Worm (Caenorhabditis elegans) whole organism, L4 larva: ENCODE data around the gene clec-186.

Experiments
- D1046.2 ChIP-seq: fragments of 200-800 bp; sonication (Bioruptor generic); IDR thresholded peaks from 2 replicates; pipeline ENCODE4 v1.3.6; 2022; ENCODE audit warnings: missing genetic modification characterization, missing compliant biosample characterization
- F10B5.3 ChIP-seq: sonication (generic microtip); optimal IDR thresholded peaks from 2 replicates; lab custom pipeline; 2016; ENCODE audit warnings: mild to moderate bottlenecking, missing genetic modification characterization, missing compliant biosample characterization
- R02D3.7 ChIP-seq: fragments of 150-350 bp; sonication (generic microtip); optimal IDR thresholded peaks from 3 replicates; lab custom pipeline; 2014; ENCODE audit warnings: missing biosample characterization, missing genetic modification characterization
- T26A8.4 ChIP-seq: fragments of 200-800 bp; sonication (Bioruptor generic); IDR thresholded peaks from 2 replicates; pipeline ENCODE4 v1.3.6; 2022; ENCODE audit warnings: missing genetic modification characterization, missing compliant biosample characterization
- Y105C5A.15 ChIP-seq: fragments of 200-800 bp; sonication (Bioruptor generic); IDR thresholded peaks from 2 replicates; pipeline ENCODE4 v1.3.6; 2022; ENCODE audit warnings: missing genetic modification characterization, missing compliant biosample characterization
- ZK337.2 ChIP-seq: fragments of 200-800 bp; sonication (Bioruptor generic); IDR thresholded peaks from 2 replicates; pipeline ENCODE4 v1.3.6; 2022; ENCODE audit warnings: missing genetic modification reagents, missing genetic modification characterization, missing compliant biosample characterization
- aha-1 ChIP-seq: fragments of 150-350 bp; peaks from one replicate; lab custom pipeline; 2014; ENCODE audit warnings: missing biosample characterization, missing genetic modification characterization
- ama-1 ChIP-seq: fragments of 150-350 bp; optimal IDR thresholded peaks from 2 replicates; lab custom pipeline; 2014; ENCODE audit warnings: inconsistent platforms, mixed read lengths
- ceh-20 ChIP-seq: fragments of 200-800 bp; sonication (Bioruptor generic); IDR thresholded peaks from 2 replicates; pipeline ENCODE4 v1.3.6; 2022; ENCODE audit warnings: missing genetic modification reagents, missing genetic modification characterization, missing compliant biosample characterization
- cey-2 ChIP-seq: sonication (generic microtip); optimal IDR thresholded peaks from 3 replicates; lab custom pipeline; 2017; ENCODE audit warnings: missing genetic modification characterization, mild to moderate bottlenecking, missing compliant biosample characterization, antibody characterized with exemption, borderline replicate concordance; ENCODE audit not compliant: insufficient read depth
- ctbp-1 ChIP-seq: fragments of 200-800 bp; sonication (Bioruptor generic); IDR thresholded peaks from 2 replicates; pipeline ENCODE4 v1.3.6; 2022; ENCODE audit warnings: missing genetic modification reagents, missing genetic modification characterization, missing compliant biosample characterization
- daf-19 ChIP-seq: fragments of 200-800 bp; sonication (Bioruptor generic); conservative IDR thresholded peaks from 2 replicates; pipeline ENCODE4 v1.3.6; 2022; ENCODE audit warnings: missing genetic modification characterization, missing compliant biosample characterization
- dmd-6 ChIP-seq: fragments of 200-800 bp; sonication (Bioruptor generic); IDR thresholded peaks from 2 replicates; pipeline ENCODE4 v1.3.6; 2022; ENCODE audit warnings: missing genetic modification reagents, missing genetic modification characterization, missing compliant biosample characterization
- duxl-1 ChIP-seq: sonication (generic microtip); optimal IDR thresholded peaks from 2 replicates; lab custom pipeline; 2016; ENCODE audit warnings: mild to moderate bottlenecking, missing genetic modification characterization, moderate library complexity, missing compliant biosample characterization; ENCODE audit not compliant: poor library complexity
- dve-1 ChIP-seq: sonication (generic microtip); optimal IDR thresholded peaks from 2 replicates; lab custom pipeline; 2017; ENCODE audit warnings: antibody characterized with exemption, mild to moderate bottlenecking, missing genetic modification characterization, missing compliant biosample characterization; ENCODE audit not compliant: insufficient read depth
- hif-1 ChIP-seq, 2 experiments: sonication (generic microtip); optimal IDR thresholded peaks; 2 replicates each; lab custom pipeline; 2016 to 2017; ENCODE audit warnings: missing compliant biosample characterization in 2 of 2, missing genetic modification characterization in 2 of 2, missing genetic modification reagents in 2 of 2, missing genotype in 2 of 2, mild to moderate bottlenecking in 1 of 2
- hlh-11 ChIP-seq: fragments of 200-800 bp; sonication (Bioruptor generic); optimal IDR thresholded peaks from 2 replicates; lab custom pipeline; 2018; ENCODE audit warnings: mild to moderate bottlenecking, missing genetic modification characterization, missing compliant biosample characterization
- hlh-30 ChIP-seq: sonication (generic microtip); optimal IDR thresholded peaks from 2 replicates; lab custom pipeline; 2017; ENCODE audit warnings: antibody characterized with exemption, mild to moderate bottlenecking, missing genetic modification characterization, missing compliant biosample characterization; ENCODE audit not compliant: insufficient read depth
- hmg-1.1 ChIP-seq: fragments of 200-800 bp; sonication (Bioruptor generic); IDR thresholded peaks from 2 replicates; pipeline ENCODE4 v1.3.6; 2022; ENCODE audit warnings: missing genetic modification reagents, missing genetic modification characterization, missing compliant biosample characterization
- lin-1 ChIP-seq: fragments of 200-800 bp; sonication (Bioruptor generic); IDR thresholded peaks from 2 replicates; pipeline ENCODE4 v1.3.6; 2022; ENCODE audit warnings: missing genetic modification reagents, missing genetic modification characterization, missing compliant biosample characterization
- lsy-2 ChIP-seq, 2 experiments: fragments of 150-350 bp in 1 of 2; sonication (generic microtip) in 1 of 2; optimal IDR thresholded peaks; 2 replicates each; lab custom pipeline; 2014 to 2017; ENCODE audit warnings: missing biosample characterization in 2 of 2, missing genetic modification characterization in 2 of 2
- madf-5 ChIP-seq, 2 experiments: fragments of 200-800 bp; sonication (Bioruptor generic); IDR thresholded peaks; 2 replicates each; pipeline ENCODE4 v1.3.6; 2022; ENCODE audit warnings: missing compliant biosample characterization in 2 of 2, missing genetic modification characterization in 2 of 2
- mep-1 ChIP-seq: fragments of 150-350 bp; sonication (generic microtip); optimal IDR thresholded peaks from 3 replicates; lab custom pipeline; 2014; ENCODE audit warnings: missing biosample characterization, missing genetic modification characterization
- mes-2 ChIP-seq: sonication (generic microtip); optimal IDR thresholded peaks from 2 replicates; lab custom pipeline; 2016; ENCODE audit warnings: missing genotype, mild to moderate bottlenecking, missing genetic modification characterization, missing compliant biosample characterization; ENCODE audit not compliant: poor library complexity, severe bottlenecking
- nhr-11 ChIP-seq: fragments of 150-350 bp; optimal IDR thresholded peaks from 2 replicates; lab custom pipeline; 2014; ENCODE audit warnings: missing biosample characterization, missing genetic modification characterization
- nhr-111 ChIP-seq: fragments of 200-800 bp; sonication (Bioruptor generic); optimal IDR thresholded peaks from 2 replicates; lab custom pipeline; 2018; ENCODE audit warnings: mild to moderate bottlenecking, missing genetic modification characterization, missing compliant biosample characterization
- nhr-237 ChIP-seq: sonication (generic microtip); optimal IDR thresholded peaks from 2 replicates; lab custom pipeline; 2017; ENCODE audit warnings: missing biosample characterization, missing genetic modification characterization
- nhr-25 ChIP-seq: sonication (generic microtip); optimal IDR thresholded peaks from 2 replicates; lab custom pipeline; 2017; ENCODE audit warnings: missing genetic modification characterization, mild to moderate bottlenecking, missing compliant biosample characterization, antibody characterized with exemption, moderate library complexity, borderline replicate concordance; ENCODE audit not compliant: insufficient read depth
- nhr-48 ChIP-seq: sonication (generic microtip); optimal IDR thresholded peaks from 2 replicates; lab custom pipeline; 2016; ENCODE audit warnings: mild to moderate bottlenecking, missing genetic modification characterization, missing compliant biosample characterization
- nhr-6 ChIP-seq: fragments of 150-350 bp; optimal IDR thresholded peaks from 2 replicates; lab custom pipeline; 2014; ENCODE audit warnings: missing biosample characterization, missing genetic modification characterization
- nhr-77 ChIP-seq: fragments of 150-350 bp; optimal IDR thresholded peaks from 2 replicates; lab custom pipeline; 2014; ENCODE audit warnings: missing biosample characterization, missing genetic modification characterization
- pha-4 ChIP-seq, 2 experiments: fragments of 150-350 bp in 1 of 2; fragments of 200-800 bp in 1 of 2; sonication (Bioruptor generic) in 1 of 2; IDR thresholded peaks in 1 of 2; optimal IDR thresholded peaks in 1 of 2; 2 replicates each; pipeline versions ENCODE4 v1.3.6 to Lab custom; 2014 to 2022; ENCODE audit warnings: missing genetic modification characterization in 2 of 2, missing genetic modification reagents in 2 of 2, missing biosample characterization in 1 of 2, missing compliant biosample characterization in 1 of 2
- pqm-1 ChIP-seq: sonication (generic microtip); optimal IDR thresholded peaks from 2 replicates; lab custom pipeline; 2017; ENCODE audit warnings: missing biosample characterization, missing genetic modification characterization
- rbr-2 ChIP-seq: sonication (generic microtip); optimal IDR thresholded peaks from 2 replicates; lab custom pipeline; 2016; ENCODE audit warnings: missing genotype, missing genetic modification characterization, missing compliant biosample characterization
- sdz-12 ChIP-seq: fragments of 200-800 bp; sonication (Bioruptor generic); optimal IDR thresholded peaks from 2 replicates; lab custom pipeline; 2018; ENCODE audit warnings: mild to moderate bottlenecking, missing genetic modification characterization, missing compliant biosample characterization
- skn-1 ChIP-seq: fragments of 150-350 bp; optimal IDR thresholded peaks from 2 replicates; lab custom pipeline; 2014; ENCODE audit warnings: missing biosample characterization, missing genetic modification characterization
- snpc-1.2 ChIP-seq: fragments of 200-800 bp; sonication (Bioruptor generic); IDR thresholded peaks from 2 replicates; pipeline ENCODE4 v1.3.6; 2022; ENCODE audit warnings: missing genetic modification reagents, missing genetic modification characterization, missing compliant biosample characterization
- snpc-4 ChIP-seq: fragments of 150-350 bp; optimal IDR thresholded peaks from 2 replicates; lab custom pipeline; 2014; ENCODE audit warnings: missing biosample characterization, missing genetic modification characterization
- tra-1 ChIP-seq: fragments of 200-800 bp; sonication (Bioruptor generic); IDR thresholded peaks from 2 replicates; pipeline ENCODE4 v1.3.6; 2022; ENCODE audit warnings: missing genetic modification reagents, missing genetic modification characterization, missing compliant biosample characterization
- zag-1 ChIP-seq: fragments of 150-350 bp; optimal IDR thresholded peaks from 2 replicates; lab custom pipeline; 2014; ENCODE audit warnings: missing biosample characterization, missing genetic modification characterization
- zfp-2 ChIP-seq: sonication (generic microtip); optimal IDR thresholded peaks from 2 replicates; lab custom pipeline; 2016; ENCODE audit warnings: mild to moderate bottlenecking, missing genetic modification characterization, missing compliant biosample characterization
- zfp-3 ChIP-seq: fragments of 200-800 bp; sonication (Bioruptor generic); conservative IDR thresholded peaks from 2 replicates; pipeline ENCODE4 v1.3.6; 2022; ENCODE audit warnings: missing genetic modification reagents, missing genetic modification characterization, missing compliant biosample characterization
- zip-2 ChIP-seq: fragments of 150-350 bp; optimal IDR thresholded peaks from 2 replicates; lab custom pipeline; 2014; ENCODE audit warnings: missing biosample characterization, missing genetic modification characterization

The clec-186 gene

DNA sequence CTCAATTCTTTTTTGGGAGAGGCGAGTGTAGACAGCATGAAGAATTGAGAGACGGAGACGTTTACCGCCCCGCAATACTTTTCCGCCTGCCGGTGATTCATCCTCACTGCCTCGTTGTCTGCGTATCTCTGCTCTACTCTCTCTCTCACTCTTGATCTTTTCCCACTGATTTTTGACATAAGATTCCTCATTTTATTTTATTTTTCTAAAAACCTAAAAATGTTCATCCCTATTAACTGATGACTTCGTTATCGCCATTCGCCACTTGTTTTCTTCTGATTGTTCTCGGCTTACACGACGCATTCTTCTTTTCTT lies 31.5 kb upstream of the clec-186 start (continued):
- TF ChIP-seq zfp-3 (GFP tag; lab: Robert Waterston, UW) = no peak
- TF ChIP-seq mep-1 = no peak
- peak in 1 of 2 experiments; percentile 6 for TF ChIP-seq lsy-2 (tag; optimal IDR thresholded peaks at IDR 0.05; lab: Kevin White, UChicago)
- no peak for TF ChIP-seq D1046.2 (GFP tag; lab: Robert Waterston, UW)
- TF ChIP-seq nhr-111 = no peak
- no peak for TF ChIP-seq nhr-77 (tag; lab: Kevin White, UChicago)
- TF ChIP-seq hif-1 (tag; optimal IDR thresholded peaks at IDR 0.05; lab: Kevin White, UChicago) = no peak
- TF ChIP-seq ZK337.2 (GFP tag; lab: Robert Waterston, UW) = no peak
- TF ChIP-seq rbr-2 (tag; lab: Kevin White, UChicago) = peak; percentile 4
- peak; percentile 1 for TF ChIP-seq dve-1 (tag; lab: Kevin White, UChicago)
- no peak for TF ChIP-seq R02D3.7 (tag; lab: Kevin White, UChicago)
- no peak for TF ChIP-seq cey-2 (tag; lab: Kevin White, UChicago)
- no peak for TF ChIP-seq snpc-4 (tag; lab: Kevin White, UChicago)
- TF ChIP-seq hlh-30 = no peak
- no peak for TF ChIP-seq skn-1 (tag; lab: Kevin White, UChicago)
- TF ChIP-seq snpc-1.2 (GFP tag; lab: Robert Waterston, UW) = no peak

DNA sequence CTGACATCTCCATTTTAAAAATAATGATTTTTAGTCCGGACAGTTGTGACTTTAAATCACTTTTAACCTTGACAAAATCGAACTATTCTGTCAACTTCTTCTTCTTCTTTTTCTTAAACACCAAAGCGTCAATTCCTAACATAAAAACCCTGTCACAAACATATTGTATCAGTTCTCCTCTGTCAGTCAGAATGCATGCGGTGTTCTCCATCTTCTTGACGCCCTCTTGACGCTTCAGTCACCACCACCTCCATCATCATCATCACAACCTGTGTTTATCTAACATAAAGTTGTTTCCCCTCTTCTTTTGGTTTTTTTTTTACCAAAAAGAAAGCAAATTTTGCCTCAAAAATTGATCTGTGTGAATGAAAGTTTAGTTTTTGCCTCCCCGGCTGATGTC lies 30.5 kb upstream of the clec-186 start:
- TF ChIP-seq pha-4 (GFP tag; IDR thresholded peaks at IDR 0.05; lab: Robert Waterston, UW) (peak; percentile 49; the same call in 1 of the 2 replicates), pha-4 (tag; optimal IDR thresholded peaks at IDR 0.05; lab: Kevin White, UChicago) (no peak), dve-1 (tag; lab: Kevin White, UChicago) (peak; percentile 56), nhr-25 (tag; lab: Kevin White, UChicago) (no peak), hlh-11 (tag; lab: Kevin White, UChicago) (peak; percentile 6), mes-2 (tag; lab: Kevin White, UChicago) (peak; percentile 2), ama-1 (lab: Kevin White, UChicago) (no peak), lin-1 (GFP tag; lab: Robert Waterston, UW) (0 out of 2 replicates have a peak, but pooled peaks have one; percentile 34), dmd-6 (peak; percentile 96), aha-1 (tag; lab: Kevin White, UChicago) (peak; percentile 81), hlh-30 (peak; percentile 9), zfp-2 (tag; lab: Kevin White, UChicago) (no peak), T26A8.4 (no peak), nhr-237 (tag; lab: Kevin White, UChicago) (no peak), nhr-111 (no peak), nhr-48 (tag; lab: Kevin White, UChicago) (peak; percentile 29), ceh-20 (0 out of 2 replicates have a peak, but pooled peaks have one; percentile 11), F10B5.3 (tag; lab: Kevin White, UChicago) (no peak), tra-1 (GFP tag; lab: Robert Waterston, UW) (peak; percentile 69; the same call in 1 of the 2 replicates), sdz-12 (no peak), nhr-6 (tag; lab: Kevin White, UChicago) (peak; percentile 2), hmg-1.1 (GFP tag; lab: Robert Waterston, UW) (no peak), zip-2 (tag; lab: Kevin White, UChicago) (no peak)

DNA sequence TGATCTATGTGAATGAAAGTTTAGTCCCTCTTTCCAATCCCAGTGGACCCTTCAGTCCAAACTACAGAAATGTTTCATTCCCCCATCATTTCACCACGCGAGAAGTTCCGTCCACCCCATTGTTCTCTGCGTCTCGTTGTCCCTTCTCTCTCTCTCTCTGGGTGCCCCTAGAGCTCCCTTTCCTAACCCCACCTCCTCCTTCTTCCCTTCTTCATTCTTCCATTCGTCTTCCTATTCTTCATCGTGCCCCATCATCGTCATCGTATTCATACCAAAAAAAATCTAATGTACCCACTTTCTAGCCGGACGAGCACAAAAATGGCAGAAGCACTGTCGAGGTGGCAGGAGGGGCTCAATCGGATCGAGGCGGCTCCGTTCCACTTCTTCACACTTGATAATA lies 29.7 kb upstream of the clec-186 start, which contains the start of gene M02B1.3:
M02B1.3 (plus strand) TSS at position 301 of the 400 bp plus-strand sequence.
- no peak for TF ChIP-seq mes-2 (tag; lab: Kevin White, UChicago)
- TF ChIP-seq hlh-11 (tag; lab: Kevin White, UChicago) = no peak
- no peak for TF ChIP-seq zag-1
- TF ChIP-seq daf-19 (GFP tag; lab: Robert Waterston, UW) = no peak
- TF ChIP-seq zip-2 (tag; lab: Kevin White, UChicago) = no peak
- TF ChIP-seq ceh-20 = peak; percentile 60; the same call in 1 of the 2 replicates
- TF ChIP-seq ZK337.2 (GFP tag; lab: Robert Waterston, UW) = 0 out of 2 replicates have a peak, but pooled peaks have one; percentile 27
- no peak for TF ChIP-seq pqm-1
- TF ChIP-seq duxl-1 = no peak
- peak; percentile 33; the same call in 1 of the 2 replicates for TF ChIP-seq hmg-1.1 (GFP tag; lab: Robert Waterston, UW)
- peak; percentile 8 for TF ChIP-seq mep-1
- TF ChIP-seq ctbp-1 (GFP tag; lab: Robert Waterston, UW) = no peak
- TF ChIP-seq skn-1 (tag; lab: Kevin White, UChicago) = no peak
- no peak for TF ChIP-seq Y105C5A.15 (GFP tag; lab: Robert Waterston, UW)
- no peak for TF ChIP-seq nhr-11
- no peak for TF ChIP-seq madf-5 (GFP tag; IDR thresholded peaks at IDR 0.05; lab: Robert Waterston, UW)
